Fruit fly (Drosophila melanogaster) S2 (cell line): ENCODE measurements around the gene CG3342.

Experiments used
- CG8478 ChIP-seq: fragments of >200 bp; optimal IDR thresholded peaks from 2 replicates; lab custom pipeline; 2018
- CTCF ChIP-seq, 2 experiments: fragments of >200 bp; optimal IDR thresholded peaks; 2 replicates each; lab custom pipeline; 2018

- no peak for TF ChIP-seq CTCF (optimal IDR thresholded peaks at IDR 0.05; lab: Kevin White, UChicago)
- no peak for TF ChIP-seq CG8478 (lab: Kevin White, UChicago)
Observed at dm6 chrX:6571234-6571915, 43.7 kb upstream of the CG3342 start.
